Fruit fly (Drosophila melanogaster): Measurements from ENCODE around the gene UQCR-Q.

The UQCR-Q gene

dm6 chr3L:17441602-17442001 lies 33.0 kb upstream of the UQCR-Q start:
- TF ChIP-seq CG7101 (tag; optimal IDR thresholded peaks at IDR 0.05) (no peak), CG11617 (GFP tag; optimal IDR thresholded peaks at IDR 0.05) (no peak)

DNA sequence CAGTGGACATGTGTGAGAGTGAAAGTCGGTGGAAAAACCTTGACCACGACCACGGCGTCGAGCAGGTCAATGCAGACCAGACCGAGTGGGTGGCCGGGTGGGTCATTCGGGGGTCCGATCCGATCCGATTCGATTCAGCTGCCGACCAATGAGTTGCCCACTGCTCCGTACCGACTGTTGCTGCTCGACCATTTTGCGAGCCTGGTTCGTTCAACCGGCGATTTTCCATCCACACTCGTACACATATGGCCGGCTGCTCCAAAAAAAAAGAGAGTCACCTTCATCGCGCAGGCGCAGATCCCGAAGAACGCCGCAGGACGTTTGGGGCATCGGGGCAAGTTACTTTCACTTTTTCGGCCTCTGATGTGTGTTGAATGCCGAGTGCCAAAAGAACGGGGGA lies 30.0 kb upstream of the UQCR-Q start:
- TF ChIP-seq cic (GFP tag; optimal IDR thresholded peaks at IDR 0.05) (no peak), CG7101 (tag; optimal IDR thresholded peaks at IDR 0.05) (no peak), CG11617 (GFP tag; optimal IDR thresholded peaks at IDR 0.05) (no peak)

DNA sequence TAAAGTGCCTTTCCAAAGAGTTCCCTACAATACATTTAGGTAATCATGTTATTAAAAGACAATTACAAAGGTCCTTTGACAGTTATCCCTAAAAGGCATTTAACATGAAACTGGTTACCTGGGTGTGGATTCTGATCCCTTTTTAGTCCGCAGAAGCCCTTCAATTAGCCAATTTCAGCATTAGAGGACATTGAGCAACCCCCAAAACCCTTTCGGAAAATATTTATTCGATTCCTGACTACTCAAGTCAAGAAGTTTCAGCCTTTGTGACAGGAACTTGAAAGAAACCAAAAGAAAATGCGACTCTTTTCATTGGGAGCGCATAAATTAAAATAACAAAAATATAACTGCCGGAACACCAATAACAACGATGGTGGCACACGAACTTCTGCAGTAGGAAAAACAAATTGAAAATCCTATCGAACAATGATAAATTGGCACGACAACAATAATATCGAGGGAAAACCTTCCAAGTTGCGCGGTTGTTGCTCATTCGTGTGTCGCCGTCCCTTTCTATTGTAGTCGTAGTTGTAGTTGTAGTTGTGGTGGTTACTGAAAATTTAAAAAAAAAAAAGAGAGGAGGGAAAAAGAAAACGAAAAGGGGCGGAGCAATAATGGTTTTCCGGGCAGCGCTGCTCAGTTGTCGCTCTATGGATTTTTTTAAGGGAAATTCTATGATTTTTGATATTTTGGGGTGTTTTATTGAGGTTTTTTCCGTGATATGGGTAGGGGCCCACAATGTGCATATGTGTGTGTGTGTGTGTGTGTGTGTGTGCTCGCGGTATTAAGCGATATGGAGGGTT lies 28.7 kb upstream of the UQCR-Q start:
- no peak for TF ChIP-seq CG1620 (GFP tag; optimal IDR thresholded peaks at IDR 0.05)

DNA sequence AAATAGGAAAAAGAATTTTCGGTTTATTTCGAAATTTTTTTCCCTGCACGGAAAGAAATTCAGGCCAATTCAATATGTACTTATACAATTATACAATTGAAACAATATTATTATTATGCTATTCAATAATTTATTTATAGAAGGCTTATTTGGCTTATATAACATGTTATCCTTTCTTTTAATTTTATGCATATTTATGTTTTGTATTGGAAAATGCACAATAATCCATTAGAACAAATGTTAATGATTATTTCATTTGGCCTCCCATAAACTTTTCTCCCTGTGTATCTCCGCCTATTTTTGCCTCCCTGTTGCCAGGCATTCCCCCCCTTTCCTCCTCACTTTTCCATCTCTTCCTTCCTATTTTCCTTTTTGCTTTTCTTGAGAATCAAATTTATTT lies 26.7 kb upstream of the UQCR-Q start:
- TF ChIP-seq CG14711 (tag; optimal IDR thresholded peaks at IDR 0.05), result no peak
- TF ChIP-seq CG7045 (GFP tag; optimal IDR thresholded peaks at IDR 0.05), result no peak
- TF ChIP-seq kay (GFP tag; ENCODE audit: borderline replicate concordance), result peak; percentile 5

- TF ChIP-seq CG5204 (GFP tag; optimal IDR thresholded peaks at IDR 0.05) (no peak), tj (GFP tag; optimal IDR thresholded peaks at IDR 0.05) (no peak), CG7045 (GFP tag; optimal IDR thresholded peaks at IDR 0.05) (no peak), CG11617 (GFP tag; optimal IDR thresholded peaks at IDR 0.05) (no peak), Mnt (GFP tag; optimal IDR thresholded peaks at IDR 0.05) (no peak), toe (GFP tag; optimal IDR thresholded peaks at IDR 0.05) (no peak), Clk (GFP tag; optimal IDR thresholded peaks at IDR 0.05) (no peak), bab1 (GFP tag; optimal IDR thresholded peaks at IDR 0.05) (no peak), CG7101 (tag; optimal IDR thresholded peaks at IDR 0.05) (no peak)
Observed at dm6 chr3L:17457695-17458242, 16.8 kb upstream of the UQCR-Q start.

DNA sequence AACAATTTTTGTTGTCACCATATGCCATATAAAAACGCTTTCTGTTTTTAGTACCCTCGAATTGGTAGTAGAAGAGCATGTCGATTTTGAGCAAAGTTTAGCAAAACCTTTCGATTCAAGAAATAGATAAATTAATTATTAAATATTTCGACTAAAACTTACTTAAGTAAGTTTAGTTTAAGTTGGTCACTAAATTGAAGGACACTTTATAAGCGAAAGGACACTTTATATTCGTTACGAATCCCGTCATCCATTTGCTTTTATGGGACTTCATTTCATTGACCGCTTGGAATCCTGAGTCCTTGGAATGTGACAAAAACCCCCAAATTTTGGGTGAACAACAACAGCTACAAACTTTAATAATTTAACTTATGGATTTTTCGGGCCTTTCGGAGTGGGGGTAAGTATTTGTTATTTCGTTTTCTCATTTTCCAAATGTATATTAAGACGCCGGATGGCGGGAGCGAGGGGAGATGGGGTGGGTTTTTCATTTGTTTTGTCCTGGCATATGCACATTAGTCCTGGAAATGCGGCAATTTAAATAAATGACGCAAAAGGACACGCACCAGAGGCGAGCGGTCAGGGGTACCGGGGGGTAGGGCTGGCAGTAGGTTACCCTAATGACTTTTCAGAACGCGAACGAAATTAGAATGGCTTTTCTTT lies 15.6 kb upstream of the UQCR-Q start:
- TF ChIP-seq CG7045 (GFP tag; optimal IDR thresholded peaks at IDR 0.05) (no peak), kay (GFP tag; ENCODE audit: borderline replicate concordance) (peak; percentile 55)

dm6 chr3L:17461369-17462012 lies 13.1 kb upstream of the UQCR-Q start:
- no peak for TF ChIP-seq CG11617 (GFP tag; optimal IDR thresholded peaks at IDR 0.05)
- TF ChIP-seq bab1 (GFP tag; optimal IDR thresholded peaks at IDR 0.05), result no peak
- TF ChIP-seq Crg-1 (GFP tag; optimal IDR thresholded peaks at IDR 0.05), result no peak
- no peak for TF ChIP-seq ovo (GFP tag; optimal IDR thresholded peaks at IDR 0.05)
- no peak for TF ChIP-seq Mnt (GFP tag; optimal IDR thresholded peaks at IDR 0.05)
- no peak for TF ChIP-seq Clk (GFP tag; optimal IDR thresholded peaks at IDR 0.05)
- no peak for TF ChIP-seq toe (GFP tag; optimal IDR thresholded peaks at IDR 0.05)
- no peak for TF ChIP-seq CG14711 (tag; optimal IDR thresholded peaks at IDR 0.05)
- TF ChIP-seq CG1620 (GFP tag; optimal IDR thresholded peaks at IDR 0.05), result no peak
- TF ChIP-seq CG5204 (GFP tag; optimal IDR thresholded peaks at IDR 0.05), result no peak
- no peak for TF ChIP-seq tj (GFP tag; optimal IDR thresholded peaks at IDR 0.05)
- TF ChIP-seq pad (GFP tag; optimal IDR thresholded peaks at IDR 0.05), result no peak
- TF ChIP-seq Hr96 (GFP tag; optimal IDR thresholded peaks at IDR 0.05), result no peak
- no peak for TF ChIP-seq kay (GFP tag; ENCODE audit: borderline replicate concordance)

DNA sequence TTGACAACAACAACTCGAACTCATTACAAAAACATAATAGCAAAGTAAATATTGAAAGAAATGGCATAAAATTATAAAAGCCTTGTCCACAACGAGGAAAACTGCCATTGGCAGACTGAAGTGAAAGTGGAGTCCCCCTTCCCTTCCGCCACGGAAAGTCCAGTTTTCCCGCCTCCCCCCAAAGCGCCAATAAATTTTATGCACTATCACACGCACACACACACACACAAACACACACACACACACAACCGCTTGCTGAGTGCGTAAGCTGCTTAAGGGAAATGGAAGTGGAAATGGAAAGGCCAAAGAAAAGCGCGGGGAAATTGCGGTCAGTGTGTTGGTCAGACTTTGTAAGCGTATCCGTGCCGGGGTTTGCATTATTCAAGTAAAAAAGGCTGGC lies 12.1 kb upstream of the UQCR-Q start:
- no peak for TF ChIP-seq Clk (GFP tag; optimal IDR thresholded peaks at IDR 0.05)
- TF ChIP-seq Crg-1 (GFP tag; optimal IDR thresholded peaks at IDR 0.05), result no peak
- no peak for TF ChIP-seq tj (GFP tag; optimal IDR thresholded peaks at IDR 0.05)
- TF ChIP-seq bab1 (GFP tag; optimal IDR thresholded peaks at IDR 0.05), result no peak
- TF ChIP-seq ovo (GFP tag; optimal IDR thresholded peaks at IDR 0.05), result no peak
- TF ChIP-seq CG7045 (GFP tag; optimal IDR thresholded peaks at IDR 0.05), result no peak
- TF ChIP-seq CG11617 (GFP tag; optimal IDR thresholded peaks at IDR 0.05), result no peak
- TF ChIP-seq CG12768 (GFP tag; optimal IDR thresholded peaks at IDR 0.05), result no peak
- TF ChIP-seq Hr96 (GFP tag; optimal IDR thresholded peaks at IDR 0.05), result no peak
- no peak for TF ChIP-seq CG7101 (tag; optimal IDR thresholded peaks at IDR 0.05)
- no peak for TF ChIP-seq cic (GFP tag; optimal IDR thresholded peaks at IDR 0.05)
- no peak for TF ChIP-seq pad (GFP tag; optimal IDR thresholded peaks at IDR 0.05)
- TF ChIP-seq CG1620 (GFP tag; optimal IDR thresholded peaks at IDR 0.05), result no peak
- no peak for TF ChIP-seq cnc (optimal IDR thresholded peaks at IDR 0.05)
- no peak for TF ChIP-seq CG14711 (tag; optimal IDR thresholded peaks at IDR 0.05)
- no peak for TF ChIP-seq CG33017 (tag; optimal IDR thresholded peaks at IDR 0.05)
- no peak for TF ChIP-seq kay (GFP tag; ENCODE audit: borderline replicate concordance)
